Fruit fly (Drosophila melanogaster): ENCODE data around the gene CG5921.

Gene CG5921

DNA sequence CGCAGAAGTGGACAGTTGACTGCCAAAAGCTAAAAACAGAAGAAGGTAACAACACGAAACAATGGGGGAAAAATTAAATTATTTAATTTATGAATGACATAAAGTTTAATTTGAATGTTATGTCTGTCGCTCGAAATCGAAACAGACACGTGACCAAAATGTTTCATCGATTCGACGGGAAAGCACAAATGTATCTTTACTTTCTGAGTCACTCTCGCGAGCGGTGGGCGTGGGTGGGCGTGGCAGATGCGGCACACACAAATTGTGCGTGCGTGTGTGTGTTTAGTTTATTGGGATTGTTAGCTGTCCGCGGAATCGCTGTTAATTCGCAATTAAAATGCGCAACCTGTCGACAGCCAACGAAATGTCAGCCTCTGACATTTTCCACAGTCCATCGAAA, 43.1 kb upstream of the CG5921 start:
- TF ChIP-seq CG3919 (GFP tag; optimal IDR thresholded peaks at IDR 0.05): no peak
- TF ChIP-seq Sox15 (GFP tag; optimal IDR thresholded peaks at IDR 0.05): no peak
- TF ChIP-seq Smox (GFP tag; optimal IDR thresholded peaks at IDR 0.05): no peak
- TF ChIP-seq CG9139 (GFP tag; optimal IDR thresholded peaks at IDR 0.05): no peak
- no peak for TF ChIP-seq CG7368 (GFP tag; optimal IDR thresholded peaks at IDR 0.05)
- no peak for TF ChIP-seq Sox102F (GFP tag; optimal IDR thresholded peaks at IDR 0.05)
- no peak for TF ChIP-seq CG11294 (GFP tag; IDR thresholded peaks at IDR 0.05)
- no peak for TF ChIP-seq dsx (GFP tag; optimal IDR thresholded peaks at IDR 0.05; ENCODE audit: poor library complexity, severe bottlenecking)
- no peak for TF ChIP-seq OdsH (GFP tag; optimal IDR thresholded peaks at IDR 0.05)
- TF ChIP-seq eg (GFP tag; IDR thresholded peaks at IDR 0.05): no peak
- no peak for TF ChIP-seq CG16779 (tag; optimal IDR thresholded peaks at IDR 0.05)
- no peak for TF ChIP-seq Eip75B (GFP tag; optimal IDR thresholded peaks at IDR 0.05)
- no peak for TF ChIP-seq CG32006 (GFP tag; optimal IDR thresholded peaks at IDR 0.05)
- no peak for TF ChIP-seq Sox14 (GFP tag; optimal IDR thresholded peaks at IDR 0.05)
- TF ChIP-seq CG10631 (GFP tag; optimal IDR thresholded peaks at IDR 0.05): no peak
- no peak for TF ChIP-seq CG6854 (GFP tag; optimal IDR thresholded peaks at IDR 0.05)
- TF ChIP-seq lz (GFP tag; optimal IDR thresholded peaks at IDR 0.05): no peak
- no peak for TF ChIP-seq CG34406 (GFP tag; optimal IDR thresholded peaks at IDR 0.05)
- no peak for TF ChIP-seq CG11902 (GFP tag; optimal IDR thresholded peaks at IDR 0.05)
- TF ChIP-seq achi (GFP tag; optimal IDR thresholded peaks at IDR 0.05): no peak

DNA sequence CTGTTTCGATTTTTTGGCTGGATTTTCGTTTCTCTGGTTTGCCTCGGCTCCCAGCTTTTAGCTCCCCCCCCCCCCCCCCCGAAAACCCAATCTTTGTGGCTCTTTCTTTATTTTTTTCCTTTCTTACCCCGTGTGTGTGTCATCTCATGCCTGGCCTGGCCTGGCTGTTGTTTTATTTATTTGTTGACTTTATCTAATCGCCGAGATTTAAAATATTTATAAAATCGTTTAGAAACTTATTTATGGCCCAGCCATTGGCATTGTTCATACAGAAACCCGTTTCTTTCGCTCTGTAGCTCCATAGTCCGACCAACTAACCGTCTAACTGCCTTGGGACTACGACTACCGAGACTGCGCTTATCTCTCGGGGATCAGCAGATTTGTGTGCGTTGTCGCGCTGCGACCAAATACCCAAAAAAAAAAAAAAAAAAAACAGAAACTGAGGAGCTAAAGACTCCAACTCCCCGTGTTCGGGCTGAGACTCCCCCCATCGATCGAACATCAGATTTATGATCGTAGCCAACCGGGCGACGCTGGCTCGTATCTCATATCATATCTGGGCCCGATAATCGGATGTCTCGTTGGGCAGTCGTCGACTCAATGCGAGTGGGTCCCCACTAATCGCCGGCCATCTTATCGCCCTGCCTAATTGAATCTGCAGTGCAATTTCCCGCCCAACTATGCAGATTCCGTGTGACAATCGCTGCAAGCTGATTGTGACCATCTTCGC, 39.9 kb upstream of the CG5921 start:
- TF ChIP-seq Ets21C (GFP tag; optimal IDR thresholded peaks at IDR 0.05) (no peak), Hr4 (GFP tag; optimal IDR thresholded peaks at IDR 0.05) (no peak), Eip93F (GFP tag; optimal IDR thresholded peaks at IDR 0.05) (no peak), esn (GFP tag; optimal IDR thresholded peaks at IDR 0.05) (no peak), CG10669 (GFP tag; optimal IDR thresholded peaks at IDR 0.05) (no peak), CG15336 (GFP tag; IDR thresholded peaks at IDR 0.05) (no peak)

DNA sequence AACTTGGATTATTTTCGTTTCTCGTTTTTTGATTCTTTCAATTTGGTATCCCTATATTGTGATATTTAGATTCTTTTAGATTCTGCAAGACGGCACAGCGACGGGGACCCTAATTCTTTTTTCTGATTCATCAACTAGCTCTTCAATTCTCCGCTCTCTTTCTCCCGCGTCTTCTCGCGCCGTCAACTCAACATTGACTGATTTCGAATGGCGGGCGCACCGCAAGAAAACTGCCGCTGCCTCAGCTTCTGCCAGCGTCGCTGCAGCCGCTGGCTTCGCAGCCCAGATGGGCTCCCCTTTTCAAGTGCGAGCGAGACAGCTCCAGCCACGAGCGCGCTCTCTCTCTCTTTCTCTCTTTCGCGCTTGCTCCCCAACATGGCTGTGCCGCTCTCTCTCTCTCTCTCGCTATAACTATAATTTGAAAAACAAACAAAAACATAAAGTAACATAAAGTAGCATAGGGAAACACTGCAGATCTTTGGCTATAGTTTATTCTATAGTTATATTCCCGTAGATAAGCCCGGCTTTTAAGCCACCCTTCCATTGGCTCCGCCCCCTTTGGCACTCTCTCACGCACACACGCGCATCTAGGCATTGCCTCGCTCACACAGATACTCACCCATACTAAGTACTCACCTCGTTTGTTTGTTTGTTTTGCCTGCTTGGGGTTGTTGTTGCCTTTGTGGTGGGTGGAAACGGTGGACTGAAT, 37.5 kb upstream of the CG5921 start, which contains the start of gene mab-21:
Gene mab-21 (minus strand): TSS at position 206 of the 709 bp plus-strand sequence.
- TF ChIP-seq CG6792 (GFP tag; optimal IDR thresholded peaks at IDR 0.05): no peak
- TF ChIP-seq ss (GFP tag; optimal IDR thresholded peaks at IDR 0.05): peak; percentile 18 to 40
- TF ChIP-seq Hr39 (GFP tag; optimal IDR thresholded peaks at IDR 0.05): no peak
- TF ChIP-seq esn (GFP tag; optimal IDR thresholded peaks at IDR 0.05): no peak
- peak; percentile 55; the same call in 2 of the 3 replicates for TF ChIP-seq CG6163 (GFP tag; IDR thresholded peaks at IDR 0.05)
- no peak for TF ChIP-seq CG7368 (GFP tag; optimal IDR thresholded peaks at IDR 0.05)
- no peak for TF ChIP-seq CG10631 (GFP tag; optimal IDR thresholded peaks at IDR 0.05)
- TF ChIP-seq CG8119 (GFP tag; IDR thresholded peaks at IDR 0.05): no peak
- no peak for TF ChIP-seq CG11294 (GFP tag; IDR thresholded peaks at IDR 0.05)
- no peak for TF ChIP-seq fd85E (GFP tag; optimal IDR thresholded peaks at IDR 0.05)
- peak; percentile 76 for TF ChIP-seq fkh (GFP tag; optimal IDR thresholded peaks at IDR 0.05)
- no peak for TF ChIP-seq Eip93F (GFP tag; optimal IDR thresholded peaks at IDR 0.05)
- no peak for TF ChIP-seq CG3919 (GFP tag; optimal IDR thresholded peaks at IDR 0.05)
- TF ChIP-seq Eip78C (GFP tag): peak; percentile 46

DNA sequence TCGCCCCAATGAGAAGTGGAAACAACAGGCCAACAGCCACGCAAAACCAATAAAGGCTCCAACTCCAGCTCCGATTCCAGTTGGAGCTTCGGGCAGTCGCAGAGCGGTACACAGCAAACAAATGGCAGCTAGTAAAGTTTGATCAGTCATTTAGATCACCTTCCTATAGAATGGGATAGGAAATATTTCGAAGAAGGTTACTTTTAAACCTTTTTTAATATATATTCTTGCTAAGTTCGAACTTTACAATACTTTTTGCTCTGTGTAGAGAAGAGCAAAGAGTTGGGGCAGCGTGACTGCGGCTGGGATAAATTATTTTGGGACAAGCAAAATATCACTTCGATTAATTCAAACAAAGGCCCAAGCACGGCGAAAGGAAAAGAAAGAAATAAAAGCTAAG, 30.4 kb upstream of the CG5921 start:
- peak; percentile 68 for TF ChIP-seq Ets21C (GFP tag; optimal IDR thresholded peaks at IDR 0.05)
- TF ChIP-seq CG3032 (tag; optimal IDR thresholded peaks at IDR 0.05): peak; percentile 80
- peak; percentile 73 for TF ChIP-seq CG6854 (GFP tag; optimal IDR thresholded peaks at IDR 0.05)
- TF ChIP-seq Hr39 (GFP tag; optimal IDR thresholded peaks at IDR 0.05): peak; percentile 72
- peak; percentile 52; the same call in 1 of the 2 replicates for TF ChIP-seq CG15336 (GFP tag; IDR thresholded peaks at IDR 0.05)
- TF ChIP-seq CG7368 (GFP tag; optimal IDR thresholded peaks at IDR 0.05): peak; percentile 62
- TF ChIP-seq Smox (GFP tag; optimal IDR thresholded peaks at IDR 0.05): peak; percentile 81
- peak; percentile 23 for TF ChIP-seq CG11762 (GFP tag; optimal IDR thresholded peaks at IDR 0.05; ENCODE audit: insufficient read depth)
- TF ChIP-seq achi (GFP tag; optimal IDR thresholded peaks at IDR 0.05): peak; percentile 78
- TF ChIP-seq Eip75B (GFP tag; optimal IDR thresholded peaks at IDR 0.05): peak; percentile 83
- peak; percentile 94 for TF ChIP-seq svp (GFP tag)
- peak; percentile 95 for TF ChIP-seq Eip78C (GFP tag)
- peak; percentile 59 for TF ChIP-seq CG9139 (GFP tag; optimal IDR thresholded peaks at IDR 0.05)
- TF ChIP-seq CG16779 (tag; optimal IDR thresholded peaks at IDR 0.05): peak; percentile 53
- TF ChIP-seq CG4318 (GFP tag; optimal IDR thresholded peaks at IDR 0.05): peak; percentile 3
- peak; percentile 75 for TF ChIP-seq CG31627 (GFP tag; optimal IDR thresholded peaks at IDR 0.05)
- TF ChIP-seq CG11294 (GFP tag; IDR thresholded peaks at IDR 0.05): no peak
- peak; percentile 86 for TF ChIP-seq Sox102F (GFP tag; optimal IDR thresholded peaks at IDR 0.05)
- peak; percentile 73 for TF ChIP-seq CG1621 (tag; optimal IDR thresholded peaks at IDR 0.05)
- TF ChIP-seq Ets96B (tag; optimal IDR thresholded peaks at IDR 0.05): peak; percentile 74
- TF ChIP-seq esn (GFP tag; optimal IDR thresholded peaks at IDR 0.05): peak; percentile 88
- TF ChIP-seq CG8632 (GFP tag; optimal IDR thresholded peaks at IDR 0.05): peak; percentile 78
